Worm (Caenorhabditis elegans) whole organism, young adult: ENCODE data around the gene chil-1.

Experiments
- C06A6.2 ChIP-seq: fragments of 200-800 bp; sonication (Bioruptor generic); conservative IDR thresholded peaks from 2 replicates; pipeline ENCODE4 v1.3.6; 2022; ENCODE audit warnings: missing genetic modification characterization, missing compliant biosample characterization
- C17E4.6 ChIP-seq: fragments of 200-800 bp; sonication (Bioruptor generic); IDR thresholded peaks from 2 replicates; pipeline ENCODE4 v1.3.6; 2022; ENCODE audit warnings: missing genetic modification reagents, missing genetic modification characterization, missing compliant biosample characterization
- F10E7.11 ChIP-seq: sonication (generic microtip); optimal IDR thresholded peaks from 2 replicates; lab custom pipeline; 2017; ENCODE audit warnings: mild to moderate bottlenecking, missing genetic modification characterization, moderate library complexity, missing compliant biosample characterization
- F49E8.2 ChIP-seq: sonication (generic microtip); optimal IDR thresholded peaks from 3 replicates; lab custom pipeline; 2017; ENCODE audit warnings: missing genetic modification characterization, mild to moderate bottlenecking, missing compliant biosample characterization, antibody characterized with exemption, moderate library complexity; ENCODE audit not compliant: insufficient read depth
- F52B5.7 ChIP-seq: sonication (generic microtip); optimal IDR thresholded peaks from 2 replicates; lab custom pipeline; 2016; ENCODE audit warnings: mild to moderate bottlenecking, missing genetic modification characterization, missing compliant biosample characterization
- F57A8.1 ChIP-seq: fragments of 200-800 bp; sonication (Bioruptor generic); optimal IDR thresholded peaks from 2 replicates; lab custom pipeline; 2018; ENCODE audit warnings: mild to moderate bottlenecking, missing genetic modification characterization, moderate library complexity, missing compliant biosample characterization
- F57C9.4 ChIP-seq: sonication (generic microtip); optimal IDR thresholded peaks from 2 replicates; lab custom pipeline; 2017; ENCODE audit warnings: mild to moderate bottlenecking, missing genetic modification characterization, missing compliant biosample characterization
- Y67H2A.10 ChIP-seq: fragments of 200-800 bp; sonication (Bioruptor generic); conservative IDR thresholded peaks from 2 replicates; pipeline ENCODE4 v1.3.6; 2022; ENCODE audit warnings: missing genetic modification reagents, missing genetic modification characterization, missing compliant biosample characterization
- akir-1 ChIP-seq: fragments of 200-800 bp; sonication (Bioruptor generic); optimal IDR thresholded peaks from 2 replicates; lab custom pipeline; 2018; ENCODE audit warnings: mild to moderate bottlenecking, missing genetic modification characterization, moderate library complexity, missing compliant biosample characterization
- ama-1 ChIP-seq, 3 experiments: fragments of 150-350 bp in 1 of 3; sonication (generic microtip) in 2 of 3; optimal IDR thresholded peaks; 2 replicates each; lab custom pipeline; 2014 to 2018; ENCODE audit warnings: missing biosample characterization in 2 of 3, missing genetic modification characterization in 2 of 3, missing genetic modification reagents in 2 of 3
- ccch-3 ChIP-seq: fragments of 200-800 bp; sonication (Bioruptor generic); optimal IDR thresholded peaks from 2 replicates; lab custom pipeline; 2018; ENCODE audit warnings: mild to moderate bottlenecking, missing genetic modification characterization, missing compliant biosample characterization
- cebp-1 ChIP-seq, 2 experiments: fragments of 200-800 bp in 1 of 2; sonication (Bioruptor generic) in 1 of 2; sonication (generic microtip) in 1 of 2; IDR thresholded peaks in 1 of 2; optimal IDR thresholded peaks in 1 of 2; 2 replicates each; pipeline versions ENCODE4 v1.3.6 to Lab custom; 2017 to 2022; ENCODE audit warnings: missing compliant biosample characterization in 2 of 2, missing genetic modification characterization in 2 of 2, mild to moderate bottlenecking in 1 of 2, missing genetic modification reagents in 1 of 2, moderate library complexity in 1 of 2
- ceh-100 ChIP-seq: fragments of 200-800 bp; sonication (Bioruptor generic); IDR thresholded peaks from 2 replicates; pipeline ENCODE4 v1.3.6; 2022; ENCODE audit warnings: missing genetic modification reagents, missing genetic modification characterization, missing compliant biosample characterization
- ceh-27 ChIP-seq: fragments of 200-800 bp; sonication (Bioruptor generic); optimal IDR thresholded peaks from 2 replicates; lab custom pipeline; 2018; ENCODE audit warnings: mild to moderate bottlenecking, missing genetic modification characterization, moderate library complexity, missing compliant biosample characterization
- ceh-40 ChIP-seq: fragments of 200-800 bp; sonication (Bioruptor generic); IDR thresholded peaks from 2 replicates; pipeline ENCODE4 v1.3.6; 2022; ENCODE audit warnings: missing genetic modification characterization, missing compliant biosample characterization
- ceh-58 ChIP-seq: fragments of 200-800 bp; sonication (Bioruptor generic); IDR thresholded peaks from 2 replicates; pipeline ENCODE4 v1.3.6; 2022; ENCODE audit warnings: missing genetic modification characterization, missing compliant biosample characterization
- ceh-79 ChIP-seq: sonication (generic microtip); optimal IDR thresholded peaks from 2 replicates; lab custom pipeline; 2017; ENCODE audit warnings: mild to moderate bottlenecking, missing genetic modification characterization, missing compliant biosample characterization
- ceh-91 ChIP-seq: fragments of 200-800 bp; sonication (Bioruptor generic); IDR thresholded peaks from 2 replicates; pipeline ENCODE4 v1.3.6; 2022; ENCODE audit warnings: missing genetic modification reagents, missing genetic modification characterization, missing compliant biosample characterization
- die-1 ChIP-seq: sonication (generic microtip); optimal IDR thresholded peaks from 2 replicates; lab custom pipeline; 2016; ENCODE audit warnings: missing genotype, mild to moderate bottlenecking, missing genetic modification characterization, missing compliant biosample characterization
- egl-18 ChIP-seq: fragments of 200-800 bp; sonication (Bioruptor generic); IDR thresholded peaks from 2 replicates; pipeline ENCODE4 v1.3.6; 2022; ENCODE audit warnings: missing genetic modification reagents, missing genetic modification characterization, missing compliant biosample characterization
- egl-44 ChIP-seq: fragments of 200-800 bp; sonication (Bioruptor generic); IDR thresholded peaks from 2 replicates; pipeline ENCODE4 v1.3.6; 2022; ENCODE audit warnings: missing genetic modification reagents, missing genetic modification characterization, missing compliant biosample characterization
- ekl-4 ChIP-seq: fragments of 200-800 bp; sonication (Bioruptor generic); IDR thresholded peaks from 2 replicates; pipeline ENCODE4 v1.3.6; 2022; ENCODE audit warnings: missing genetic modification reagents, missing genetic modification characterization, missing compliant biosample characterization
- fkh-3 ChIP-seq: sonication (generic microtip); optimal IDR thresholded peaks from 2 replicates; lab custom pipeline; 2016; ENCODE audit warnings: mild to moderate bottlenecking, missing genetic modification characterization, missing compliant biosample characterization
- gei-17 ChIP-seq: fragments of 200-800 bp; sonication (Bioruptor generic); optimal IDR thresholded peaks from 2 replicates; lab custom pipeline; 2018; ENCODE audit warnings: mild to moderate bottlenecking, missing genetic modification characterization, missing compliant biosample characterization
- hlh-26 ChIP-seq: fragments of 200-800 bp; sonication (Bioruptor generic); conservative IDR thresholded peaks from 2 replicates; pipeline ENCODE4 v1.3.6; 2022; ENCODE audit warnings: missing genetic modification reagents, missing genetic modification characterization, missing compliant biosample characterization
- hmg-1.2 ChIP-seq: fragments of 200-800 bp; sonication (Bioruptor generic); IDR thresholded peaks from 2 replicates; pipeline ENCODE4 v1.3.6; 2022; ENCODE audit warnings: missing genetic modification reagents, missing genetic modification characterization, missing compliant biosample characterization
- hrde-1 ChIP-seq: sonication (generic microtip); optimal IDR thresholded peaks from 2 replicates; lab custom pipeline; 2016; ENCODE audit warnings: missing genetic modification characterization, mild to moderate bottlenecking, missing compliant biosample characterization, moderate library complexity, missing genotype, missing genetic modification reagents, borderline replicate concordance
- let-526 ChIP-seq: fragments of 200-800 bp; sonication (Bioruptor generic); IDR thresholded peaks from 2 replicates; pipeline ENCODE4 v1.3.6; 2022; ENCODE audit warnings: missing genetic modification reagents, missing genetic modification characterization, missing compliant biosample characterization
- lir-1 ChIP-seq: fragments of 200-800 bp; sonication (Bioruptor generic); conservative IDR thresholded peaks from 2 replicates; pipeline ENCODE4 v1.3.6; 2022; ENCODE audit warnings: missing genetic modification reagents, missing genetic modification characterization, missing compliant biosample characterization
- lsl-1 ChIP-seq: fragments of 200-800 bp; sonication (Bioruptor generic); optimal IDR thresholded peaks from 2 replicates; lab custom pipeline; 2018; ENCODE audit warnings: mild to moderate bottlenecking, missing genetic modification characterization, moderate library complexity, missing compliant biosample characterization
- madf-3 ChIP-seq: fragments of 200-800 bp; sonication (Bioruptor generic); IDR thresholded peaks from 2 replicates; pipeline ENCODE4 v1.3.6; 2022; ENCODE audit warnings: missing genetic modification reagents, missing genetic modification characterization, missing compliant biosample characterization
- madf-8 ChIP-seq: fragments of 200-800 bp; sonication (Bioruptor generic); conservative IDR thresholded peaks from 2 replicates; pipeline ENCODE4 v1.3.6; 2022; ENCODE audit warnings: missing genetic modification reagents, missing genetic modification characterization, missing compliant biosample characterization
- mes-4 ChIP-seq: sonication (generic microtip); optimal IDR thresholded peaks from 2 replicates; lab custom pipeline; 2016; ENCODE audit warnings: missing genotype, missing genetic modification characterization, missing compliant biosample characterization
- nfya-1 ChIP-seq: sonication (generic microtip); optimal IDR thresholded peaks from 2 replicates; lab custom pipeline; 2017; ENCODE audit warnings: antibody characterized with exemption, missing compliant biosample characterization, missing genetic modification characterization, borderline replicate concordance; ENCODE audit not compliant: insufficient read depth
- nhr-120 ChIP-seq: fragments of 200-800 bp; sonication (Bioruptor generic); IDR thresholded peaks from 2 replicates; pipeline ENCODE4 v1.3.6; 2022; ENCODE audit warnings: missing genetic modification characterization, missing compliant biosample characterization
- nhr-27 ChIP-seq: fragments of 200-800 bp; sonication (Bioruptor generic); optimal IDR thresholded peaks from 2 replicates; lab custom pipeline; 2018; ENCODE audit warnings: mild to moderate bottlenecking, missing genetic modification characterization, moderate library complexity, missing compliant biosample characterization
- nhr-90 ChIP-seq: sonication (generic microtip); optimal IDR thresholded peaks from 2 replicates; lab custom pipeline; 2016; ENCODE audit warnings: missing genotype, mild to moderate bottlenecking, missing genetic modification characterization, missing compliant biosample characterization
- pbrm-1 ChIP-seq: fragments of 200-800 bp; sonication (Bioruptor generic); IDR thresholded peaks from 2 replicates; pipeline ENCODE4 v1.3.6; 2022; ENCODE audit warnings: missing genetic modification reagents, missing genetic modification characterization, missing compliant biosample characterization
- tbp1 ChIP-seq: fragments of 200-800 bp; sonication (Bioruptor generic); optimal IDR thresholded peaks from 2 replicates; lab custom pipeline; 2018; ENCODE audit warnings: mild to moderate bottlenecking, missing genetic modification characterization, missing compliant biosample characterization
- unc-62 ChIP-seq: fragments of 150-350 bp; optimal IDR thresholded peaks from 2 replicates; lab custom pipeline; 2014; ENCODE audit warnings: missing biosample characterization, missing genetic modification reagents, missing genetic modification characterization
- zim-3 ChIP-seq: sonication (generic microtip); optimal IDR thresholded peaks from 2 replicates; lab custom pipeline; 2017; ENCODE audit warnings: mild to moderate bottlenecking, missing genetic modification characterization, moderate library complexity, missing compliant biosample characterization

Gene chil-1

DNA sequence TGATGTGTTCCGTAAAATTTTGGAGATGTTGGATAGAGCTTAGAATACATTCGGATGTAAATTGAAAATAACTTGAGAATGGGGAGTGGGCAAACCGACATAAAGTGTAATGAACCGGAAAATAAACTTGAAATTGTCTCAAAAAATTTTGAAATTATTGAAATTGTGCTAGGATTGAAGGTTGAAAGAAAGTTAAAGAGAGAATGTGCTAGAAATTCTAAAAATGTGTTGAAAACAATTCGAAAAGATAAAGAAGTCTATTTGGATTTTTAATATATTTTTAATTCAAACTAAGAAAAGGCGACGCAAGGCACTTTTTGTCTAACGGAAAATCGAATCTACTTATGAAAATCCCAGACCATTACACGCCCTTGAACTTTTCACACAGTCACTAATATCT, 32.4 kb downstream of the chil-1 start, which contains the start of gene ZK938.3:
Gene ZK938.3, minus strand, starts transcription at position 101 of the 400 bp plus-strand sequence.
- TF ChIP-seq ceh-79 (tag; lab: Kevin White, UChicago) (no peak), tbp1 (GFP tag; lab: Kevin White, UChicago) (no peak), zim-3 (tag; lab: Kevin White, UChicago) (no peak), unc-62 (GFP tag; lab: Kevin White, UChicago) (no peak), C06A6.2 (GFP tag; lab: Robert Waterston, UW) (no peak), gei-17 (GFP tag; lab: Kevin White, UChicago) (no peak), nfya-1 (no peak), lir-1 (no peak), F10E7.11 (tag; lab: Kevin White, UChicago) (no peak)
- TF ChIP-seq, all 124 proteins: peak for 0

DNA sequence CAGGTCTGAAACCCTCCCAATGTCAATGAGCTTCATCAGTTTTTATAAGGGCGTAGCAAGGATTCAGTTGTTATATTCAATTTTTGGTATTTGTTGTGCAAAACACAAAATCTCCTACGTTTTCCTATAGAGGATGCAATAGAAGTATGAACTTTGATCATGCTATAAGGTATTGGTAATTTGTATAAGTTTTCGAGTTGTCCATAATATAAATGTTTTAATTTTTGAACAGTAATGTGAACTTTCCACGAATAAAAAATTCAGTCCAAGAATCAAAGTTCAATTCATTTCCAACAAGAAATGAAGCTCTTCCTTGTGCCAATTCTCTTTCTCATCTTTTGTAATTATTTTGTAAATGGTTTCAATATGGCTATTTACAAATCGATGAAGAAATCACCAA, 35.2 kb downstream of the chil-1 start, which contains the start of gene ZK938.12:
Gene ZK938.12, plus strand, starts transcription at position 301 of the 400 bp plus-strand sequence.
- no peak for TF ChIP-seq F57C9.4 (tag; lab: Kevin White, UChicago)
- TF ChIP-seq lsl-1 (GFP tag; lab: Kevin White, UChicago) = no peak
- TF ChIP-seq nhr-90 (tag; lab: Kevin White, UChicago) = no peak
- no peak for TF ChIP-seq ceh-58
- TF ChIP-seq F49E8.2 = no peak
- no peak for TF ChIP-seq F52B5.7
- TF ChIP-seq madf-3 (GFP tag; lab: Robert Waterston, UW) = no peak
- no peak for TF ChIP-seq hlh-26 (GFP tag; lab: Robert Waterston, UW)
- TF ChIP-seq ceh-27 = no peak
- TF ChIP-seq nhr-27 = no peak
- no peak for TF ChIP-seq mes-4 (tag; lab: Kevin White, UChicago)
- no peak for TF ChIP-seq egl-44 (GFP tag; lab: Robert Waterston, UW)

DNA sequence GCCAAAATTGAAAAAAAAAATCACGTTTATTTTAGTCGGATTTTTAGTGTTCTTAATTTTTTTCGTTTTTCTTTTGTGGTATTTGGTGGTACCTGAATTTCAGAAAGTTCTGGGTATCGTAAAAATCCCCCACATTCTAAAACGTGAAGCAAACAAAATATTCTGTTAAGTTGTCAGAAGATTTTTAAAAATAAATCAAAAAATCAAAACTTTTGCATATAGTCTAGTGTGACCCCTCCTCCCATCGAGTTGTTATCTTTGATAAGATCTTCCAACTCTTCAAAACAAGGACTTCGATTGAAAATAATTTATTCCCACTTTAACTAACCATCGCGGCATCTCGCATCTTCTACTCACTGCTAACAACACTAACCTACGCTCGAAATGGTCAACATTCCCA, 37.2 kb downstream of the chil-1 start, which contains the start of gene ZK938.1:
Gene ZK938.1, plus strand, starts transcription at position 301 of the 400 bp plus-strand sequence.
- TF ChIP-seq fkh-3 (tag; lab: Kevin White, UChicago) (no peak), ceh-100 (no peak), Y67H2A.10 (GFP tag; lab: Robert Waterston, UW) (no peak), C17E4.6 (GFP tag; lab: Robert Waterston, UW) (no peak), akir-1 (no peak), ceh-40 (no peak), hmg-1.2 (GFP tag; lab: Robert Waterston, UW) (no peak), ceh-91 (no peak), nhr-120 (GFP tag; lab: Robert Waterston, UW) (no peak), F57A8.1 (no peak), cebp-1 (GFP tag; IDR thresholded peaks at IDR 0.05; lab: Robert Waterston, UW) (no peak), cebp-1 (tag; optimal IDR thresholded peaks at IDR 0.05; lab: Kevin White, UChicago) (no peak), ceh-58 (no peak)

DNA sequence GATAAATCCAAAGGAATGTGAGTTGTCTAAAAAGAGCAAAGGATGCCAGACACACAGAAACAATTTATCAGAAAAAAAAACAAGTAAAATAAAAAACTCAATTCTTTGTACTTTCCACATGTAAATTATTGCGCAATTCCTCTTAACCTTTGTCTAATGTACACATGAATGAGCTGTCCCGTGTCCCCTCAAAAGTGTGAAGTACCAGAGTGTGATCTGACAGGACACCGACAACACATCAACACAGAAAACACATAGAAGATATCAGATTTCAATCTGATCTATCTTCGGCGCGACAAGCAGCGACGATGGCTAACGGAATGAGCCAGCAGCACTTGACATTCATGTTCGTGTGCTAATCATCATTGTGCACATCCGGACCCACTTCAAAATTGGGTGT, 37.8 kb downstream of the chil-1 start:
- no peak for TF ChIP-seq lir-1
- TF ChIP-seq egl-18 (GFP tag; lab: Robert Waterston, UW) = no peak
- no peak for TF ChIP-seq ccch-3 (GFP tag; lab: Kevin White, UChicago)
- TF ChIP-seq ekl-4 (GFP tag; lab: Robert Waterston, UW) = no peak
- TF ChIP-seq die-1 (tag; lab: Kevin White, UChicago) = no peak
- no peak for TF ChIP-seq hrde-1
- TF ChIP-seq madf-8 (GFP tag; lab: Robert Waterston, UW) = no peak
- TF ChIP-seq pbrm-1 (GFP tag; lab: Robert Waterston, UW) = no peak
- no peak for TF ChIP-seq ama-1 (optimal IDR thresholded peaks at IDR 0.05; lab: Kevin White, UChicago)
- no peak for TF ChIP-seq ama-1 (GFP tag; optimal IDR thresholded peaks at IDR 0.05; lab: Kevin White, UChicago)
- TF ChIP-seq let-526 (GFP tag; lab: Robert Waterston, UW) = no peak
